Fruit fly (Drosophila melanogaster) whole organism, embryonic: Measurements from ENCODE around the gene Cbp20.
A peak's percentile ranks its signal among the peaks of the same experiment; 100 is the strongest.

Experiments
- Atf6 ChIP-seq: fragments of 200-800 bp; sonication (Bioruptor generic); IDR thresholded peaks from 2 replicates; pipeline ENCODE4 v1.3.6; 2022; ENCODE audit warnings: missing biosample characterization, missing genetic modification characterization
- Bgb ChIP-seq: fragments of 200-800 bp; sonication (Bioruptor generic); IDR thresholded peaks from 2 replicates; pipeline ENCODE4 v1.3.6; 2022; ENCODE audit warnings: missing biosample characterization, missing genetic modification characterization; ENCODE audit not compliant: partially characterized antibody
- Blimp-1 ChIP-seq: fragments of 200-800 bp; sonication (Bioruptor generic); optimal IDR thresholded peaks from 3 replicates; lab custom pipeline; 2018; ENCODE audit warnings: missing biosample characterization, missing genetic modification characterization, mild to moderate bottlenecking, moderate library complexity, missing genetic modification reagents
- CG11456 ChIP-seq: fragments of 200-800 bp; sonication (Bioruptor generic); IDR thresholded peaks from 3 replicates; pipeline ENCODE4 v1.3.6; 2022; ENCODE audit warnings: missing biosample characterization, missing genetic modification characterization
- CG11504 ChIP-seq: fragments of 200-800 bp; sonication (Bioruptor generic); optimal IDR thresholded peaks from 3 replicates; lab custom pipeline; 2019; ENCODE audit warnings: missing biosample characterization, mild to moderate bottlenecking, missing genetic modification characterization, moderate library complexity
- CG11560 ChIP-seq: fragments of 200-800 bp; sonication (Bioruptor generic); IDR thresholded peaks from 3 replicates; pipeline ENCODE4 v1.3.6; 2022; ENCODE audit warnings: missing biosample characterization, missing genetic modification characterization
- CG12219 ChIP-seq: fragments of 200-800 bp; sonication (Bioruptor generic); optimal IDR thresholded peaks from 3 replicates; lab custom pipeline; 2018; ENCODE audit warnings: missing biosample characterization, mild to moderate bottlenecking, missing genetic modification characterization
- CG12391 ChIP-seq: fragments of 200-800 bp; sonication (Bioruptor generic); optimal IDR thresholded peaks from 3 replicates; lab custom pipeline; 2018; ENCODE audit warnings: missing biosample characterization, mild to moderate bottlenecking, missing genetic modification characterization, moderate library complexity
- CG12769 ChIP-seq: fragments of 200-800 bp; sonication (Bioruptor generic); optimal IDR thresholded peaks from 2 replicates; lab custom pipeline; 2019; ENCODE audit warnings: missing biosample characterization, mild to moderate bottlenecking, missing genetic modification characterization, moderate library complexity
- CG13123 ChIP-seq: fragments of 200-800 bp; sonication (Bioruptor generic); optimal IDR thresholded peaks from 2 replicates; lab custom pipeline; 2016; ENCODE audit warnings: missing biosample characterization, missing genetic modification characterization
- CG15696 ChIP-seq: fragments of 200-800 bp; sonication (Bioruptor generic); optimal IDR thresholded peaks from 2 replicates; lab custom pipeline; 2019; ENCODE audit warnings: missing biosample characterization, mild to moderate bottlenecking, missing genetic modification characterization, moderate library complexity
- CG1602 ChIP-seq: fragments of 200-800 bp; sonication (Bioruptor generic); optimal IDR thresholded peaks from 3 replicates; lab custom pipeline; 2016; ENCODE audit warnings: missing biosample characterization, missing genetic modification characterization
- CG17359 ChIP-seq: fragments of 200-800 bp; sonication (Bioruptor generic); optimal IDR thresholded peaks from 3 replicates; lab custom pipeline; 2018; ENCODE audit warnings: missing biosample characterization, mild to moderate bottlenecking, missing genetic modification characterization, moderate library complexity
- CG18011 ChIP-seq: fragments of 200-800 bp; sonication (Bioruptor generic); optimal IDR thresholded peaks from 2 replicates; lab custom pipeline; 2017; ENCODE audit warnings: missing biosample characterization, missing genetic modification characterization, mild to moderate bottlenecking, moderate library complexity, missing genotype
- CG18599 ChIP-seq: fragments of 200-800 bp; sonication (Bioruptor generic); optimal IDR thresholded peaks from 3 replicates; lab custom pipeline; 2017; ENCODE audit warnings: missing biosample characterization, missing genetic modification characterization, mild to moderate bottlenecking, moderate library complexity, missing genetic modification reagents
- CG33557 ChIP-seq: fragments of 200-800 bp; sonication (Bioruptor generic); optimal IDR thresholded peaks from 2 replicates; lab custom pipeline; 2019; ENCODE audit warnings: missing biosample characterization, mild to moderate bottlenecking, missing genetic modification characterization, moderate library complexity
- CG3995 ChIP-seq: fragments of 200-800 bp; sonication (Bioruptor generic); optimal IDR thresholded peaks from 3 replicates; lab custom pipeline; 2016; ENCODE audit warnings: missing biosample characterization, missing genetic modification characterization
- CG4730 ChIP-seq: fragments of 200-800 bp; sonication (Bioruptor generic); IDR thresholded peaks from 2 replicates; pipeline ENCODE4 v1.3.6; 2022; ENCODE audit warnings: missing biosample characterization, missing genetic modification characterization
- CG4854 ChIP-seq: fragments of 200-800 bp; sonication (Bioruptor generic); optimal IDR thresholded peaks from 2 replicates; lab custom pipeline; 2016; ENCODE audit warnings: missing biosample characterization, missing genetic modification characterization, inconsistent platforms
- CG7786 ChIP-seq: fragments of 200-800 bp; sonication (Bioruptor generic); optimal IDR thresholded peaks from 2 replicates; lab custom pipeline; 2016; ENCODE audit warnings: missing biosample characterization, missing genetic modification characterization
- Dek ChIP-seq: fragments of 200-800 bp; sonication (Bioruptor generic); optimal IDR thresholded peaks from 3 replicates; lab custom pipeline; 2019; ENCODE audit warnings: missing biosample characterization, mild to moderate bottlenecking, missing genetic modification characterization, moderate library complexity
- Dip3 ChIP-seq: fragments of 200-800 bp; sonication (Bioruptor generic); optimal IDR thresholded peaks from 3 replicates; lab custom pipeline; 2016; ENCODE audit warnings: missing biosample characterization, missing genetic modification characterization
- Elba2 ChIP-seq: fragments of 200-800 bp; sonication (Bioruptor generic); optimal IDR thresholded peaks from 3 replicates; lab custom pipeline; 2016; ENCODE audit warnings: missing biosample characterization, missing genetic modification characterization
- H2.0 ChIP-seq: fragments of 200-800 bp; sonication (Bioruptor generic); IDR thresholded peaks from 2 replicates; pipeline ENCODE4 v1.3.6; 2022; ENCODE audit warnings: missing biosample characterization, missing genetic modification characterization
- Mad ChIP-seq: fragments of 200-800 bp; sonication (Bioruptor generic); optimal IDR thresholded peaks from 2 replicates; lab custom pipeline; 2016; ENCODE audit warnings: missing biosample characterization, missing genetic modification characterization
- Pdp1 ChIP-seq, 2 experiments: fragments of 200-800 bp; sonication (Bioruptor generic); optimal IDR thresholded peaks; 3 replicates each; lab custom pipeline; 2016; ENCODE audit warnings: missing biosample characterization in 2 of 2, missing genetic modification characterization in 2 of 2, mild to moderate bottlenecking in 1 of 2, moderate library complexity in 1 of 2
- Stat92E ChIP-seq, 3 experiments: fragments of >200 bp in 2 of 3; fragments of 200-800 bp in 1 of 3; sonication (Bioruptor generic) in 1 of 3; optimal IDR thresholded peaks; 2 replicates each; lab custom pipeline; 2017 to 2019; ENCODE audit warnings: missing biosample characterization in 3 of 3, missing genetic modification characterization in 3 of 3, mild to moderate bottlenecking in 1 of 3, moderate library complexity in 1 of 3
- Tbp ChIP-seq: fragments of >200 bp; optimal IDR thresholded peaks from 2 replicates; lab custom pipeline; 2018; ENCODE audit warnings: missing biosample characterization, missing genetic modification characterization
- Trl ChIP-seq, 3 experiments: fragments of >200 bp in 2 of 3; fragments of 200-800 bp in 1 of 3; sonication (Bioruptor generic) in 1 of 3; optimal IDR thresholded peaks; 2 replicates in 1 of 3; 3 replicates in 2 of 3; lab custom pipeline; 2016 to 2017; ENCODE audit warnings: missing biosample characterization in 1 of 3, missing genetic modification characterization in 1 of 3
- ash1 ChIP-seq: fragments of 200-800 bp; sonication (Bioruptor generic); optimal IDR thresholded peaks from 2 replicates; lab custom pipeline; 2018; ENCODE audit warnings: missing biosample characterization, mild to moderate bottlenecking, missing genetic modification characterization
- caup ChIP-seq: fragments of 200-800 bp; sonication (Bioruptor generic); optimal IDR thresholded peaks from 3 replicates; lab custom pipeline; 2017; ENCODE audit warnings: missing biosample characterization, mild to moderate bottlenecking, missing genetic modification characterization, moderate library complexity; ENCODE audit not compliant: severe bottlenecking
- cg ChIP-seq: fragments of 200-800 bp; sonication (Bioruptor generic); optimal IDR thresholded peaks from 3 replicates; lab custom pipeline; 2019; ENCODE audit warnings: missing biosample characterization, mild to moderate bottlenecking, missing genetic modification characterization, moderate library complexity
- crol ChIP-seq: fragments of 200-800 bp; sonication (Bioruptor generic); IDR thresholded peaks from 2 replicates; pipeline ENCODE4 v1.3.6; 2022; ENCODE audit warnings: missing biosample characterization, missing genetic modification characterization
- dan ChIP-seq: fragments of 200-800 bp; sonication (Bioruptor generic); IDR thresholded peaks from 2 replicates; pipeline ENCODE4 v1.3.6; 2022; ENCODE audit warnings: missing biosample characterization, missing genetic modification characterization
- dati ChIP-seq: fragments of 200-800 bp; sonication (Bioruptor generic); IDR thresholded peaks from 2 replicates; pipeline ENCODE4 v1.3.6; 2022; ENCODE audit warnings: missing biosample characterization, missing genetic modification characterization
- en ChIP-seq: fragments of 200-800 bp; sonication (Bioruptor generic); optimal IDR thresholded peaks from 2 replicates; lab custom pipeline; 2016; ENCODE audit warnings: missing biosample characterization, missing genetic modification characterization
- grn ChIP-seq: fragments of 200-800 bp; sonication (Bioruptor generic); optimal IDR thresholded peaks from 3 replicates; lab custom pipeline; 2017; ENCODE audit warnings: missing biosample characterization, missing genetic modification characterization
- hbn ChIP-seq: fragments of 200-800 bp; sonication (Bioruptor generic); IDR thresholded peaks from 2 replicates; pipeline ENCODE4 v1.3.6; 2022; ENCODE audit warnings: missing biosample characterization, missing genetic modification characterization; ENCODE audit not compliant: partially characterized antibody
- jigr1 ChIP-seq: fragments of 200-800 bp; sonication (Bioruptor generic); IDR thresholded peaks from 3 replicates; pipeline ENCODE4 v1.3.6; 2022; ENCODE audit warnings: missing biosample characterization, missing genetic modification characterization
- kay ChIP-seq: fragments of 200-800 bp; sonication (Bioruptor generic); optimal IDR thresholded peaks from 2 replicates; lab custom pipeline; 2016; ENCODE audit warnings: missing biosample characterization, missing genetic modification characterization
- lab ChIP-seq: fragments of 200-800 bp; sonication (Bioruptor generic); optimal IDR thresholded peaks from 3 replicates; lab custom pipeline; 2017; ENCODE audit warnings: missing biosample characterization, missing genetic modification characterization, mild to moderate bottlenecking, moderate library complexity, missing genetic modification reagents
- p53 ChIP-seq: fragments of 200-800 bp; sonication (Bioruptor generic); optimal IDR thresholded peaks from 2 replicates; lab custom pipeline; 2016; ENCODE audit warnings: missing biosample characterization, missing genetic modification characterization
- psq ChIP-seq: fragments of 200-800 bp; sonication (Bioruptor generic); optimal IDR thresholded peaks from 2 replicates; lab custom pipeline; 2017; ENCODE audit warnings: missing biosample characterization, missing genetic modification characterization
- row ChIP-seq: fragments of 200-800 bp; sonication (Bioruptor generic); IDR thresholded peaks from 3 replicates; pipeline ENCODE4 v1.3.6; 2022; ENCODE audit warnings: missing biosample characterization, missing genetic modification characterization
- sna ChIP-seq: fragments of 200-800 bp; sonication (Bioruptor generic); IDR thresholded peaks from 2 replicates; pipeline ENCODE4 v1.3.6; 2022; ENCODE audit warnings: missing biosample characterization, missing genetic modification characterization; ENCODE audit not compliant: partially characterized antibody
- tap ChIP-seq: fragments of 200-800 bp; optimal IDR thresholded peaks from 3 replicates; lab custom pipeline; 2019; ENCODE audit warnings: missing biosample characterization, mild to moderate bottlenecking, missing genetic modification characterization, moderate library complexity
- tna ChIP-seq: fragments of 200-800 bp; sonication (Bioruptor generic); IDR thresholded peaks from 2 replicates; pipeline ENCODE4 v1.3.6; 2022; ENCODE audit warnings: missing biosample characterization, missing genetic modification characterization; ENCODE audit not compliant: partially characterized antibody
- unpg ChIP-seq: fragments of 200-800 bp; sonication (Bioruptor generic); optimal IDR thresholded peaks from 3 replicates; lab custom pipeline; 2018; ENCODE audit warnings: missing biosample characterization, mild to moderate bottlenecking, missing genetic modification characterization, moderate library complexity
- z ChIP-seq: fragments of 200-800 bp; sonication (Bioruptor generic); IDR thresholded peaks from 3 replicates; pipeline ENCODE4 v1.3.6; 2022; ENCODE audit warnings: missing biosample characterization, missing genetic modification characterization

Cbp20 gene

dm6 chr3R:18169982-18170531, 5.6 kb downstream of the Cbp20 start:
- TF ChIP-seq dati (GFP tag; lab: Robert Waterston, UW) (no peak), en (no peak), CG4730 (GFP tag; lab: Robert Waterston, UW) (no peak), caup (GFP tag; lab: Kevin White, UChicago) (no peak), CG18011 (GFP tag; lab: Kevin White, UChicago) (no peak), Dek (tag; lab: Kevin White, UChicago) (peak; percentile 0), Tbp (GFP tag; lab: Kevin White, UChicago) (no peak), CG11456 (GFP tag; lab: Robert Waterston, UW) (no peak), Elba2 (peak; percentile 85), CG11560 (tag; lab: Robert Waterston, UW) (no peak), CG15696 (tag; lab: Kevin White, UChicago) (no peak), Blimp-1 (GFP tag; lab: Kevin White, UChicago) (no peak), CG33557 (GFP tag; lab: Kevin White, UChicago) (no peak), Dip3 (no peak), psq (GFP tag; lab: Kevin White, UChicago) (no peak), crol (GFP tag; lab: Robert Waterston, UW) (peak; percentile 75), Atf6 (no peak), p53 (GFP tag; lab: Kevin White, UChicago) (no peak), kay (GFP tag; lab: Kevin White, UChicago) (no peak), CG4854 (GFP tag; lab: Kevin White, UChicago) (no peak), unpg (GFP tag; lab: Kevin White, UChicago) (no peak), Mad (no peak), CG1602 (GFP tag; lab: Kevin White, UChicago) (no peak), dan (no peak), hbn (GFP tag; lab: Robert Waterston, UW) (peak; percentile 27; the same call in 1 of the 2 replicates), CG17359 (tag; lab: Kevin White, UChicago) (no peak), ash1 (GFP tag; lab: Kevin White, UChicago) (no peak), grn (no peak), CG7786 (GFP tag; lab: Kevin White, UChicago) (no peak), H2.0 (GFP tag; lab: Robert Waterston, UW) (no peak), sna (no peak), tap (tag; lab: Kevin White, UChicago) (no peak), CG12769 (tag; lab: Kevin White, UChicago) (peak; percentile 54), Pdp1 (GFP tag; optimal IDR thresholded peaks at IDR 0.05; lab: Kevin White, UChicago) (peak in 1 of 2 experiments; percentile 46), z (GFP tag; lab: Robert Waterston, UW) (0 out of 3 replicates have a peak, but pooled peaks have one; percentile 61), CG18599 (GFP tag; lab: Kevin White, UChicago) (peak; percentile 13), cg (GFP tag; lab: Kevin White, UChicago) (peak; percentile 56), tna (GFP tag; lab: Robert Waterston, UW) (no peak), CG3995 (GFP tag; lab: Kevin White, UChicago) (no peak), row (GFP tag; lab: Robert Waterston, UW) (no peak), CG13123 (GFP tag; lab: Kevin White, UChicago) (no peak), CG12219 (GFP tag; lab: Kevin White, UChicago) (no peak), jigr1 (GFP tag; lab: Robert Waterston, UW) (no peak), Bgb (GFP tag; lab: Robert Waterston, UW) (no peak), lab (peak; percentile 73), CG11504 (no peak), Stat92E (GFP tag; optimal IDR thresholded peaks at IDR 0.05; lab: Kevin White, UChicago) (no peak), Trl (optimal IDR thresholded peaks at IDR 0.05; lab: Kevin White, UChicago) (peak; percentile 75 to 76), Trl (GFP tag; optimal IDR thresholded peaks at IDR 0.05; lab: Kevin White, UChicago) (no peak), CG12391 (tag; lab: Kevin White, UChicago) (no peak)
